Worm (Caenorhabditis elegans) whole organism, midembryonic: ENCODE measurements around the gene alx-1.

Experiments
- T22C8.4 ChIP-seq: fragments of 200-800 bp; sonication (Bioruptor generic); IDR thresholded peaks from 2 replicates; pipeline ENCODE4 v1.3.6; 2022; ENCODE audit warnings: missing genetic modification characterization, missing compliant biosample characterization
- cog-1 ChIP-seq: sonication (generic microtip); optimal IDR thresholded peaks from 2 replicates; lab custom pipeline; 2016; ENCODE audit warnings: missing genetic modification characterization, missing compliant biosample characterization
- flt-1 ChIP-seq: fragments of 200-800 bp; sonication (Bioruptor generic); IDR thresholded peaks from 2 replicates; pipeline ENCODE4 v1.3.6; 2022; ENCODE audit warnings: missing genetic modification characterization, missing compliant biosample characterization
- klf-2 ChIP-seq: fragments of 200-800 bp; sonication (Bioruptor generic); conservative IDR thresholded peaks from 2 replicates; pipeline ENCODE4 v1.3.6; 2022; ENCODE audit warnings: missing genetic modification reagents, missing genetic modification characterization, missing compliant biosample characterization
- med-1 ChIP-seq: sonication (generic microtip); optimal IDR thresholded peaks from 2 replicates; lab custom pipeline; 2017; ENCODE audit warnings: missing genetic modification characterization, mild to moderate bottlenecking, missing compliant biosample characterization, antibody characterized with exemption, missing genetic modification reagents; ENCODE audit not compliant: insufficient read depth
- ref-1 ChIP-seq: fragments of 200-800 bp; sonication (Bioruptor generic); conservative IDR thresholded peaks from 2 replicates; pipeline ENCODE4 v1.3.6; 2022; ENCODE audit warnings: missing genetic modification reagents, missing genetic modification characterization, missing compliant biosample characterization
- tab-1 ChIP-seq: fragments of 200-800 bp; sonication (Bioruptor generic); IDR thresholded peaks from 2 replicates; pipeline ENCODE4 v1.3.6; 2022; ENCODE audit warnings: missing genetic modification characterization, missing compliant biosample characterization
- ztf-23 ChIP-seq: fragments of 200-800 bp; sonication (Bioruptor generic); IDR thresholded peaks from 2 replicates; pipeline ENCODE4 v1.3.6; 2022; ENCODE audit warnings: missing genetic modification reagents, missing genetic modification characterization, missing compliant biosample characterization
- ztf-29 ChIP-seq: fragments of 200-800 bp; sonication (Bioruptor generic); IDR thresholded peaks from 2 replicates; pipeline ENCODE4 v1.3.6; 2022; ENCODE audit warnings: missing genetic modification reagents, missing genetic modification characterization, missing compliant biosample characterization

alx-1 gene

ce11 chrIII:10000428-10000827, 43.3 kb downstream of the alx-1 start, which contains the start of gene C05B5.2:
Gene C05B5.2 (minus strand): TSS chrIII:10000528.
- no peak for TF ChIP-seq klf-2 (GFP tag; lab: Robert Waterston, UW)
- TF ChIP-seq flt-1 (GFP tag; lab: Robert Waterston, UW) = no peak
- no peak for TF ChIP-seq cog-1 (tag; lab: Kevin White, UChicago)
- no peak for TF ChIP-seq tab-1 (GFP tag; lab: Robert Waterston, UW)
- no peak for TF ChIP-seq ref-1 (GFP tag; lab: Robert Waterston, UW)
- TF ChIP-seq med-1 (GFP tag; lab: Kevin White, UChicago) = no peak
- no peak for TF ChIP-seq ztf-29 (GFP tag; lab: Robert Waterston, UW)
- no peak for TF ChIP-seq T22C8.4
- no peak for TF ChIP-seq ztf-23 (GFP tag; lab: Robert Waterston, UW)

- no peak for TF ChIP-seq flt-1 (GFP tag; lab: Robert Waterston, UW)
- no peak for TF ChIP-seq ztf-29 (GFP tag; lab: Robert Waterston, UW)
- TF ChIP-seq cog-1 (tag; lab: Kevin White, UChicago) = no peak
- TF ChIP-seq tab-1 (GFP tag; lab: Robert Waterston, UW) = no peak
- no peak for TF ChIP-seq T22C8.4
- no peak for TF ChIP-seq ztf-23 (GFP tag; lab: Robert Waterston, UW)
- TF ChIP-seq med-1 (GFP tag; lab: Kevin White, UChicago) = no peak
- no peak for TF ChIP-seq ref-1 (GFP tag; lab: Robert Waterston, UW)
- no peak for TF ChIP-seq klf-2 (GFP tag; lab: Robert Waterston, UW)
Measured at ce11 chrIII:10001060-10001459, 43.9 kb downstream of the alx-1 start, which contains the start of gene C05B5.5. Gene C05B5.5 (plus strand): TSS chrIII:10001360.

- no peak for TF ChIP-seq ztf-29 (GFP tag; lab: Robert Waterston, UW)
- TF ChIP-seq med-1 (GFP tag; lab: Kevin White, UChicago) = no peak
- TF ChIP-seq tab-1 (GFP tag; lab: Robert Waterston, UW) = no peak
- TF ChIP-seq T22C8.4 = no peak
- TF ChIP-seq cog-1 (tag; lab: Kevin White, UChicago) = no peak
- TF ChIP-seq flt-1 (GFP tag; lab: Robert Waterston, UW) = no peak
- no peak for TF ChIP-seq ref-1 (GFP tag; lab: Robert Waterston, UW)
- TF ChIP-seq klf-2 (GFP tag; lab: Robert Waterston, UW) = no peak
- no peak for TF ChIP-seq ztf-23 (GFP tag; lab: Robert Waterston, UW)
Measured at ce11 chrIII:10004213-10004612, 47.1 kb downstream of the alx-1 start, which contains the start of gene C05B5.11. Gene C05B5.11 (plus strand): TSS chrIII:10004513.

- TF ChIP-seq ztf-23 (GFP tag; lab: Robert Waterston, UW) = no peak
- TF ChIP-seq med-1 (GFP tag; lab: Kevin White, UChicago) = no peak
- no peak for TF ChIP-seq ref-1 (GFP tag; lab: Robert Waterston, UW)
- no peak for TF ChIP-seq ztf-29 (GFP tag; lab: Robert Waterston, UW)
- TF ChIP-seq tab-1 (GFP tag; lab: Robert Waterston, UW) = no peak
- no peak for TF ChIP-seq klf-2 (GFP tag; lab: Robert Waterston, UW)
- TF ChIP-seq cog-1 (tag; lab: Kevin White, UChicago) = no peak
- TF ChIP-seq flt-1 (GFP tag; lab: Robert Waterston, UW) = no peak
Measured at ce11 chrIII:10006734-10007348, 49.7 kb downstream of the alx-1 start, which contains the start of gene C05B5.8. Gene C05B5.8 (minus strand): TSS chrIII:10006784.

- TF ChIP-seq ref-1 (GFP tag; lab: Robert Waterston, UW) (no peak), ztf-29 (GFP tag; lab: Robert Waterston, UW) (no peak), cog-1 (tag; lab: Kevin White, UChicago) (no peak), klf-2 (GFP tag; lab: Robert Waterston, UW) (no peak), ztf-23 (GFP tag; lab: Robert Waterston, UW) (no peak)
Measured at ce11 chrIII:10010117-10010516, 53.0 kb downstream of the alx-1 start, which contains the start of gene fbxa-155. Gene fbxa-155 (minus strand): TSS chrIII:10010217.

ce11 chrIII:10012136-10012535, 55.0 kb downstream of the alx-1 start, which contains the start of gene C05B5.16:
Gene C05B5.16 (plus strand): TSS chrIII:10012436.
- no peak for TF ChIP-seq ztf-29 (GFP tag; lab: Robert Waterston, UW)
- TF ChIP-seq tab-1 (GFP tag; lab: Robert Waterston, UW) = no peak
- TF ChIP-seq ztf-23 (GFP tag; lab: Robert Waterston, UW) = no peak
- no peak for TF ChIP-seq med-1 (GFP tag; lab: Kevin White, UChicago)
- no peak for TF ChIP-seq cog-1 (tag; lab: Kevin White, UChicago)
- no peak for TF ChIP-seq flt-1 (GFP tag; lab: Robert Waterston, UW)
- TF ChIP-seq ref-1 (GFP tag; lab: Robert Waterston, UW) = no peak
- no peak for TF ChIP-seq klf-2 (GFP tag; lab: Robert Waterston, UW)
- no peak for TF ChIP-seq T22C8.4
